Fruit fly (Drosophila melanogaster) whole organism, embryonic: ENCODE measurements around the gene CRIF.

Experiments used
- Asciz ChIP-seq: fragments of 200-800 bp; sonication (Bioruptor generic); optimal IDR thresholded peaks from 2 replicates; lab custom pipeline; 2017; ENCODE audit warnings: missing biosample characterization, mild to moderate bottlenecking, missing genetic modification characterization, missing genetic modification reagents
- Atf3 ChIP-seq: fragments of 200-800 bp; sonication (Bioruptor generic); optimal IDR thresholded peaks from 3 replicates; lab custom pipeline; 2016; ENCODE audit warnings: missing biosample characterization, missing genetic modification characterization
- BEAF-32 ChIP-seq: fragments of 200-800 bp; sonication (Bioruptor generic); optimal IDR thresholded peaks from 3 replicates; lab custom pipeline; 2017; ENCODE audit warnings: missing biosample characterization, missing genetic modification characterization, mild to moderate bottlenecking, moderate library complexity, missing genetic modification reagents
- CG10366 ChIP-seq: fragments of 200-800 bp; sonication (Bioruptor generic); IDR thresholded peaks from 2 replicates; pipeline ENCODE4 v1.3.6; 2022; ENCODE audit warnings: missing biosample characterization, missing genetic modification characterization
- CG10979 ChIP-seq: fragments of 200-800 bp; sonication (Bioruptor generic); optimal IDR thresholded peaks from 2 replicates; lab custom pipeline; 2018; ENCODE audit warnings: missing biosample characterization, mild to moderate bottlenecking, missing genetic modification characterization, moderate library complexity
- CG11504 ChIP-seq: fragments of 200-800 bp; sonication (Bioruptor generic); optimal IDR thresholded peaks from 3 replicates; lab custom pipeline; 2019; ENCODE audit warnings: missing biosample characterization, mild to moderate bottlenecking, missing genetic modification characterization, moderate library complexity
- CG11696 ChIP-seq: fragments of 200-800 bp; sonication (Bioruptor generic); IDR thresholded peaks from 2 replicates; pipeline ENCODE4 v1.3.6; 2022; ENCODE audit warnings: missing biosample characterization, missing genetic modification characterization
- CG12236 ChIP-seq: fragments of 200-800 bp; sonication (Bioruptor generic); optimal IDR thresholded peaks from 2 replicates; lab custom pipeline; 2016; ENCODE audit warnings: missing biosample characterization, missing genetic modification characterization
- CG12659 ChIP-seq: fragments of 200-800 bp; sonication (Bioruptor generic); optimal IDR thresholded peaks from 3 replicates; lab custom pipeline; 2017; ENCODE audit warnings: mild to moderate bottlenecking, missing biosample characterization, missing genetic modification reagents, missing genetic modification characterization
- CG13287 ChIP-seq: fragments of 200-800 bp; sonication (Bioruptor generic); IDR thresholded peaks from 2 replicates; pipeline ENCODE4 v1.3.6; 2022; ENCODE audit warnings: missing biosample characterization, missing genetic modification characterization; ENCODE audit not compliant: partially characterized antibody
- CG1647 ChIP-seq: fragments of 200-800 bp; sonication (Bioruptor generic); optimal IDR thresholded peaks from 3 replicates; lab custom pipeline; 2016; ENCODE audit warnings: missing biosample characterization, missing genetic modification characterization
- CG16813 ChIP-seq: fragments of 200-800 bp; sonication (Bioruptor generic); IDR thresholded peaks from 3 replicates; pipeline ENCODE4 v1.3.6; 2022; ENCODE audit warnings: missing biosample characterization, missing genetic modification characterization; ENCODE audit not compliant: partially characterized antibody
- CG16863 ChIP-seq: fragments of 200-800 bp; sonication (Bioruptor generic); optimal IDR thresholded peaks from 3 replicates; lab custom pipeline; 2016; ENCODE audit warnings: missing biosample characterization, missing genetic modification characterization
- CG17912 ChIP-seq: fragments of 200-800 bp; sonication (Bioruptor generic); optimal IDR thresholded peaks from 2 replicates; lab custom pipeline; 2018; ENCODE audit warnings: missing biosample characterization, mild to moderate bottlenecking, missing genetic modification characterization
- CG30020 ChIP-seq: fragments of 200-800 bp; optimal IDR thresholded peaks from 2 replicates; lab custom pipeline; 2019; ENCODE audit warnings: missing biosample characterization, mild to moderate bottlenecking, missing genetic modification characterization, moderate library complexity
- CG30403 ChIP-seq: fragments of 200-800 bp; sonication (Bioruptor generic); optimal IDR thresholded peaks from 3 replicates; lab custom pipeline; 2016; ENCODE audit warnings: missing biosample characterization, missing genetic modification characterization
- CG3065 ChIP-seq: fragments of 200-800 bp; sonication (Bioruptor generic); optimal IDR thresholded peaks from 2 replicates; lab custom pipeline; 2016; ENCODE audit warnings: missing biosample characterization, missing genetic modification characterization
- CG32532 ChIP-seq: fragments of 200-800 bp; sonication (Bioruptor generic); IDR thresholded peaks from 2 replicates; pipeline ENCODE4 v1.3.6; 2022; ENCODE audit warnings: missing biosample characterization, missing genetic modification characterization
- CG32767 ChIP-seq: fragments of 200-800 bp; sonication (Bioruptor generic); IDR thresholded peaks from 2 replicates; pipeline ENCODE4 v1.3.6; 2022; ENCODE audit warnings: missing biosample characterization, missing genetic modification characterization
- CG6272 ChIP-seq: fragments of 200-800 bp; sonication (Bioruptor generic); IDR thresholded peaks from 2 replicates; pipeline ENCODE4 v1.3.6; 2022; ENCODE audit warnings: missing biosample characterization, missing genetic modification characterization
- CG6813 ChIP-seq: fragments of 200-800 bp; sonication (Bioruptor generic); optimal IDR thresholded peaks from 2 replicates; lab custom pipeline; 2017; ENCODE audit warnings: missing biosample characterization, missing genetic modification characterization, mild to moderate bottlenecking, moderate library complexity, missing genetic modification reagents
- CG7745 ChIP-seq: fragments of 200-800 bp; sonication (Bioruptor generic); optimal IDR thresholded peaks from 2 replicates; lab custom pipeline; 2018; ENCODE audit warnings: missing biosample characterization, mild to moderate bottlenecking, missing genetic modification characterization, moderate library complexity
- CG8388 ChIP-seq: fragments of 200-800 bp; sonication (Bioruptor generic); optimal IDR thresholded peaks from 2 replicates; lab custom pipeline; 2019; ENCODE audit warnings: missing biosample characterization, mild to moderate bottlenecking, missing genetic modification characterization, moderate library complexity
- CG8478 ChIP-seq: fragments of >200 bp; optimal IDR thresholded peaks from 2 replicates; lab custom pipeline; 2018
- CG9215 ChIP-seq: fragments of 200-800 bp; sonication (Bioruptor generic); IDR thresholded peaks from 2 replicates; pipeline ENCODE4 v1.3.6; 2022; ENCODE audit warnings: missing biosample characterization, missing genetic modification characterization
- D19A ChIP-seq: fragments of 200-800 bp; optimal IDR thresholded peaks from 3 replicates; lab custom pipeline; 2019; ENCODE audit warnings: missing biosample characterization, mild to moderate bottlenecking, missing genetic modification characterization, moderate library complexity
- Deaf1 ChIP-seq: fragments of 200-800 bp; optimal IDR thresholded peaks from 3 replicates; lab custom pipeline; 2019; ENCODE audit warnings: missing biosample characterization, mild to moderate bottlenecking, missing genetic modification characterization, moderate library complexity
- Ets97D ChIP-seq: fragments of 200-800 bp; sonication (Bioruptor generic); optimal IDR thresholded peaks from 3 replicates; lab custom pipeline; 2016; ENCODE audit warnings: missing biosample characterization, missing genetic modification characterization
- Max ChIP-seq: fragments of 200-800 bp; sonication (Bioruptor generic); optimal IDR thresholded peaks from 2 replicates; lab custom pipeline; 2016; ENCODE audit warnings: missing biosample characterization, mild to moderate bottlenecking, missing genetic modification characterization
- Pdp1 ChIP-seq, 2 experiments: fragments of 200-800 bp; sonication (Bioruptor generic); optimal IDR thresholded peaks; 3 replicates each; lab custom pipeline; 2016; ENCODE audit warnings: missing biosample characterization in 2 of 2, missing genetic modification characterization in 2 of 2, mild to moderate bottlenecking in 1 of 2, moderate library complexity in 1 of 2
- Rx ChIP-seq: fragments of 200-800 bp; sonication (Bioruptor generic); IDR thresholded peaks from 2 replicates; pipeline ENCODE4 v1.3.6; 2022; ENCODE audit warnings: missing biosample characterization, missing genetic modification characterization
- Spps ChIP-seq: fragments of 200-800 bp; sonication (Bioruptor generic); optimal IDR thresholded peaks from 2 replicates; lab custom pipeline; 2018; ENCODE audit warnings: missing biosample characterization, mild to moderate bottlenecking, missing genetic modification characterization
- TFAM ChIP-seq: fragments of 200-800 bp; sonication (Bioruptor generic); optimal IDR thresholded peaks from 2 replicates; lab custom pipeline; 2017; ENCODE audit warnings: missing biosample characterization, missing genetic modification characterization, inconsistent platforms
- Tbp ChIP-seq: fragments of >200 bp; optimal IDR thresholded peaks from 2 replicates; lab custom pipeline; 2018; ENCODE audit warnings: missing biosample characterization, missing genetic modification characterization
- Trl ChIP-seq, 3 experiments: fragments of >200 bp in 2 of 3; fragments of 200-800 bp in 1 of 3; sonication (Bioruptor generic) in 1 of 3; optimal IDR thresholded peaks; 2 replicates in 1 of 3; 3 replicates in 2 of 3; lab custom pipeline; 2016 to 2017; ENCODE audit warnings: missing biosample characterization in 1 of 3, missing genetic modification characterization in 1 of 3
- Usf ChIP-seq: fragments of 200-800 bp; sonication (Bioruptor generic); optimal IDR thresholded peaks from 2 replicates; lab custom pipeline; 2017; ENCODE audit warnings: missing genotype, missing biosample characterization, missing genetic modification characterization
- caup ChIP-seq: fragments of 200-800 bp; sonication (Bioruptor generic); optimal IDR thresholded peaks from 3 replicates; lab custom pipeline; 2017; ENCODE audit warnings: missing biosample characterization, mild to moderate bottlenecking, missing genetic modification characterization, moderate library complexity; ENCODE audit not compliant: severe bottlenecking
- emc ChIP-seq: fragments of 200-800 bp; sonication (Bioruptor generic); optimal IDR thresholded peaks from 2 replicates; lab custom pipeline; 2016; ENCODE audit warnings: missing biosample characterization, missing genetic modification characterization
- ems ChIP-seq: fragments of 200-800 bp; sonication (Bioruptor generic); optimal IDR thresholded peaks from 3 replicates; lab custom pipeline; 2016; ENCODE audit warnings: missing biosample characterization, missing genetic modification characterization
- exex ChIP-seq: fragments of 200-800 bp; sonication (Bioruptor generic); optimal IDR thresholded peaks from 4 replicates; lab custom pipeline; 2018; ENCODE audit warnings: missing biosample characterization, mild to moderate bottlenecking, missing genetic modification characterization, moderate library complexity
- fd96Cb ChIP-seq: fragments of 200-800 bp; sonication (Bioruptor generic); optimal IDR thresholded peaks from 2 replicates; lab custom pipeline; 2018; ENCODE audit warnings: missing biosample characterization, mild to moderate bottlenecking, missing genetic modification characterization, moderate library complexity
- grn ChIP-seq: fragments of 200-800 bp; sonication (Bioruptor generic); optimal IDR thresholded peaks from 3 replicates; lab custom pipeline; 2017; ENCODE audit warnings: missing biosample characterization, missing genetic modification characterization
- gsb ChIP-seq: fragments of 200-800 bp; sonication (Bioruptor generic); IDR thresholded peaks from 2 replicates; pipeline ENCODE4 v1.3.6; 2022; ENCODE audit warnings: missing biosample characterization, missing genetic modification characterization
- gsb-n ChIP-seq: fragments of 200-800 bp; sonication (Bioruptor generic); optimal IDR thresholded peaks from 3 replicates; lab custom pipeline; 2018; ENCODE audit warnings: missing biosample characterization, mild to moderate bottlenecking, missing genetic modification characterization
- nerfin-2 ChIP-seq: fragments of 200-800 bp; sonication (Bioruptor generic); IDR thresholded peaks from 2 replicates; pipeline ENCODE4 v1.3.6; 2022; ENCODE audit warnings: missing biosample characterization, missing genetic modification characterization; ENCODE audit not compliant: partially characterized antibody
- sisA ChIP-seq: fragments of 200-800 bp; sonication (Bioruptor generic); IDR thresholded peaks from 2 replicates; pipeline ENCODE4 v1.3.6; 2022; ENCODE audit warnings: missing biosample characterization, missing genetic modification characterization
- sr ChIP-seq: fragments of 200-800 bp; sonication (Bioruptor generic); IDR thresholded peaks from 3 replicates; pipeline ENCODE4 v1.3.6; 2022; ENCODE audit warnings: missing biosample characterization, missing genetic modification characterization
- tx ChIP-seq: fragments of 200-800 bp; sonication (Bioruptor generic); optimal IDR thresholded peaks from 2 replicates; lab custom pipeline; 2016; ENCODE audit warnings: missing biosample characterization, missing genetic modification characterization
- vfl ChIP-seq: fragments of 200-800 bp; sonication (Bioruptor generic); optimal IDR thresholded peaks from 2 replicates; lab custom pipeline; 2016; ENCODE audit warnings: missing biosample characterization, missing genetic modification characterization
- vnd ChIP-seq: fragments of 200-800 bp; sonication (Bioruptor generic); IDR thresholded peaks from 3 replicates; pipeline ENCODE4 v1.3.6; 2022; ENCODE audit warnings: missing biosample characterization, missing genetic modification characterization; ENCODE audit not compliant: partially characterized antibody
- wdn ChIP-seq: fragments of 200-800 bp; sonication (Bioruptor generic); IDR thresholded peaks from 2 replicates; pipeline ENCODE4 v1.3.6; 2022; ENCODE audit warnings: missing biosample characterization, missing genetic modification characterization

The CRIF gene

dm6 chr3L:21584683-21585082 lies 16.0 kb upstream of the CRIF start (continued):
- TF ChIP-seq Trl (optimal IDR thresholded peaks at IDR 0.05; lab: Kevin White, UChicago): peak; percentile 68 to 96
- no peak for TF ChIP-seq Trl (GFP tag; optimal IDR thresholded peaks at IDR 0.05; lab: Kevin White, UChicago)
- TF ChIP-seq CG32767 (GFP tag; lab: Robert Waterston, UW): peak; percentile 91
- no peak for TF ChIP-seq wdn (GFP tag; lab: Robert Waterston, UW)
- no peak for TF ChIP-seq CG17912 (GFP tag; lab: Kevin White, UChicago)
- TF ChIP-seq ems (GFP tag; lab: Kevin White, UChicago): no peak
- no peak for TF ChIP-seq CG10366 (GFP tag; lab: Robert Waterston, UW)
- TF ChIP-seq CG9215 (GFP tag; lab: Robert Waterston, UW): no peak
- no peak for TF ChIP-seq D19A (tag; lab: Kevin White, UChicago)
- no peak; the same call in 1 of the 2 replicates for TF ChIP-seq CG32532 (GFP tag; lab: Robert Waterston, UW)
- TF ChIP-seq Asciz (GFP tag; lab: Kevin White, UChicago): no peak
- no peak for TF ChIP-seq vnd (GFP tag; lab: Robert Waterston, UW)
- no peak for TF ChIP-seq CG16813 (GFP tag; lab: Robert Waterston, UW)
- no peak for TF ChIP-seq caup (GFP tag; lab: Kevin White, UChicago)
- no peak for TF ChIP-seq CG6272 (GFP tag; lab: Robert Waterston, UW)
- no peak for TF ChIP-seq exex
- TF ChIP-seq CG11504: no peak
- no peak for TF ChIP-seq Rx (GFP tag; lab: Robert Waterston, UW)
- no peak for TF ChIP-seq sisA
- TF ChIP-seq CG16863: no peak
- no peak for TF ChIP-seq Tbp (GFP tag; lab: Kevin White, UChicago)
- peak; percentile 80 for TF ChIP-seq Deaf1 (tag; lab: Kevin White, UChicago)
- TF ChIP-seq nerfin-2: no peak
- no peak for TF ChIP-seq CG12236 (GFP tag; lab: Kevin White, UChicago)
- no peak for TF ChIP-seq gsb (GFP tag; lab: Robert Waterston, UW)
- TF ChIP-seq CG8478 (lab: Kevin White, UChicago): no peak
- no peak for TF ChIP-seq CG30020 (tag; lab: Kevin White, UChicago)
- no peak for TF ChIP-seq tx (GFP tag; lab: Kevin White, UChicago)
- no peak for TF ChIP-seq BEAF-32 (GFP tag; lab: Kevin White, UChicago)
- no peak for TF ChIP-seq grn (GFP tag; lab: Kevin White, UChicago)
- TF ChIP-seq emc (GFP tag; lab: Kevin White, UChicago): no peak
- no peak for TF ChIP-seq Atf3
- TF ChIP-seq CG30403: no peak
- no peak for TF ChIP-seq CG10979 (tag; lab: Kevin White, UChicago)
- TF ChIP-seq Pdp1 (GFP tag; optimal IDR thresholded peaks at IDR 0.05; lab: Kevin White, UChicago): no peak
- TF ChIP-seq vfl (GFP tag; lab: Kevin White, UChicago): no peak
- no peak for TF ChIP-seq CG3065 (GFP tag; lab: Kevin White, UChicago)
- TF ChIP-seq TFAM (GFP tag; lab: Kevin White, UChicago): no peak
- no peak for TF ChIP-seq Ets97D (GFP tag; lab: Kevin White, UChicago)
- no peak for TF ChIP-seq CG8388 (GFP tag; lab: Kevin White, UChicago)
- no peak for TF ChIP-seq Usf (GFP tag; lab: Kevin White, UChicago)
- TF ChIP-seq CG1647 (GFP tag; lab: Kevin White, UChicago): no peak
- no peak for TF ChIP-seq Max (GFP tag; lab: Kevin White, UChicago)
- TF ChIP-seq CG12659 (GFP tag; lab: Kevin White, UChicago): no peak
- peak; percentile 5 for TF ChIP-seq CG6813 (GFP tag; lab: Kevin White, UChicago)
- no peak for TF ChIP-seq gsb-n
- TF ChIP-seq CG11696 (GFP tag; lab: Robert Waterston, UW): no peak
- TF ChIP-seq CG7745: no peak
- no peak for TF ChIP-seq sr (GFP tag; lab: Robert Waterston, UW)
- TF ChIP-seq CG13287: no peak
- no peak for TF ChIP-seq Spps (tag; lab: Kevin White, UChicago)
- TF ChIP-seq fd96Cb (tag; lab: Kevin White, UChicago): no peak
